Worm (Caenorhabditis elegans) whole organism, L4/young adult: ENCODE results near the gene Y47G7B.2.
"Not testable (repeated sequence)": the region's sequence is repeated elsewhere in the genome, so short reads cannot be mapped to it uniquely, and the experiment has no call there.

Experiments used
- W03F9.2 ChIP-seq: fragments of 150-350 bp; optimal IDR thresholded peaks from 2 replicates; lab custom pipeline; 2014; ENCODE audit warnings: missing biosample characterization, missing genetic modification characterization
- dao-5 ChIP-seq: sonication (generic microtip); optimal IDR thresholded peaks from 2 replicates; lab custom pipeline; 2016; ENCODE audit warnings: missing genotype, missing genetic modification characterization, moderate library complexity, missing compliant biosample characterization
- him-1 ChIP-seq: sonication (generic microtip); optimal IDR thresholded peaks from 2 replicates; lab custom pipeline; 2016; ENCODE audit warnings: missing genotype, missing genetic modification reagents, missing genetic modification characterization, missing compliant biosample characterization

The Y47G7B.2 gene

DNA sequence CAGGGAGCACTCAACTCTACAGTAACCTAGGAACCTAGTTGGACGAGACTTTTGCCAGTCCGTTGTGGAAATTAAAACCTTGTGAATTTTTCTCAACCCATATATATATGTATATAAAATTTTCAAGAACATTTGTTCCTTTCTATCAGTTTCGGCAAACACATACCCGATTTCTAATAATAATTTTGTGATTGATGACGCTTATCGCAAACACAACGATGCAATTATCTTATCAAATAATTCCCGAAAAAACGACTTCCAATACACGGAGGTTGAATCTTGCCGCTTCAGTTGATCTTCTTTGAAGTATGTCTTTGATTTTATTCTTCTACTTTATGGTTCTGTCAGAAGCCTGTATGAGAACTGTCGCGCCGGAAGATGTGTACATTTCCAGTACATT, 42.7 kb downstream of the Y47G7B.2 start, which contains the start of gene F22E5.2:
F22E5.2 (plus strand) TSS at position 301 of the 400 bp plus-strand sequence.
- TF ChIP-seq dao-5; him-1 (tag; lab: Kevin White, UChicago); W03F9.2: not testable (repeated sequence)

ce11 chrII:2659364-2659763, 48.5 kb downstream of the Y47G7B.2 start, which contains the start of gene gcy-21:
TSS of gene gcy-21 (plus strand) at chrII:2659664.
- TF ChIP-seq him-1 (tag; lab: Kevin White, UChicago) = no peak
- TF ChIP-seq dao-5 = no peak
- no peak for TF ChIP-seq W03F9.2

ce11 chrII:2656606-2657005, 51.2 kb downstream of the Y47G7B.2 start, which contains the start of gene sri-47:
TSS of gene sri-47 (plus strand) at chrII:2656906.
- TF ChIP-seq him-1 (tag; lab: Kevin White, UChicago) = no peak
- TF ChIP-seq W03F9.2 = no peak
- no peak for TF ChIP-seq dao-5
